In genomic region chrX:493445-494190, dm6 we compare ENCODE assay signal across 4 fruit fly cellular contexts.
TF ChIP-seq lines count a peak whose summit lies in the region.

TSS of gene CG17896 (minus strand) at chrX:493495.

TF ChIP-seq in whole organism, adult, 20 proteins besides CTCF, POLR2A, EP300 and RAD21 (continued from another document):
- peak; percentile 89 for TF ChIP-seq CG12768 (GFP tag; optimal IDR thresholded peaks at IDR 0.05; lab: Kevin White, UChicago)

TF ChIP-seq in whole organism, embryonic, 481 proteins besides CTCF, POLR2A, EP300 and RAD21 (continued from another document and continues in another):
- TF ChIP-seq Hsf (GFP tag; optimal IDR thresholded peaks at IDR 0.05; lab: Kevin White, UChicago) (peak; percentile 99), ftz-f1 (GFP tag; optimal IDR thresholded peaks at IDR 0.05; lab: Kevin White, UChicago) (peak; percentile 19), vnd (GFP tag; IDR thresholded peaks at IDR 0.05; lab: Robert Waterston, UW; ENCODE audit: partially characterized antibody) (no peak), CG7357 (GFP tag; IDR thresholded peaks at IDR 0.05; lab: Robert Waterston, UW) (peak; percentile 95), Nf-YB (GFP tag; optimal IDR thresholded peaks at IDR 0.05; lab: Kevin White, UChicago) (peak; percentile 80), CG10321 (GFP tag; IDR thresholded peaks at IDR 0.05; lab: Robert Waterston, UW) (peak; percentile 80), eyg (GFP tag; optimal IDR thresholded peaks at IDR 0.05; lab: Kevin White, UChicago) (peak; percentile 97), CG6654 (GFP tag; optimal IDR thresholded peaks at IDR 0.05; lab: Kevin White, UChicago) (peak; percentile 84), CG8089 (GFP tag; optimal IDR thresholded peaks at IDR 0.05; lab: Kevin White, UChicago) (peak; percentile 96), CG14014 (GFP tag; IDR thresholded peaks at IDR 0.05; lab: Robert Waterston, UW) (peak; percentile 99), CG9932 (GFP tag; IDR thresholded peaks at IDR 0.05; lab: Robert Waterston, UW) (peak; percentile 100), hbn (GFP tag; IDR thresholded peaks at IDR 0.05; lab: Robert Waterston, UW; ENCODE audit: partially characterized antibody) (no peak), pzg (GFP tag; optimal IDR thresholded peaks at IDR 0.05; lab: Kevin White, UChicago) (peak; percentile 43), chinmo (GFP tag; IDR thresholded peaks at IDR 0.05; lab: Robert Waterston, UW; ENCODE audit: partially characterized antibody) (0 out of 4 replicates have a peak, but pooled peaks have one; percentile 62), Fer2 (tag; optimal IDR thresholded peaks at IDR 0.05; lab: Kevin White, UChicago) (peak; percentile 92), BEAF-32 (GFP tag; optimal IDR thresholded peaks at IDR 0.05; lab: Kevin White, UChicago) (peak; percentile 20), lmd (GFP tag; IDR thresholded peaks at IDR 0.05; lab: Robert Waterston, UW) (peak; percentile 99), CG8478 (optimal IDR thresholded peaks at IDR 0.05; lab: Kevin White, UChicago) (no peak), sqz (GFP tag; optimal IDR thresholded peaks at IDR 0.05; lab: Kevin White, UChicago) (peak; percentile 76), CG10267 (tag; optimal IDR thresholded peaks at IDR 0.05; lab: Kevin White, UChicago) (peak; percentile 87), CG14965 (GFP tag; optimal IDR thresholded peaks at IDR 0.05; lab: Kevin White, UChicago; ENCODE audit: borderline replicate concordance) (peak; percentile 90), CG12071 (GFP tag; optimal IDR thresholded peaks at IDR 0.05; lab: Kevin White, UChicago) (peak; percentile 98), ERR (GFP tag; optimal IDR thresholded peaks at IDR 0.05; lab: Kevin White, UChicago) (peak; percentile 98), gro (GFP tag; optimal IDR thresholded peaks at IDR 0.05; lab: Kevin White, UChicago) (peak; percentile 99), CG15514 (GFP tag; optimal IDR thresholded peaks at IDR 0.05; lab: Kevin White, UChicago) (peak; percentile 94), BtbVII (GFP tag; optimal IDR thresholded peaks at IDR 0.05; lab: Kevin White, UChicago) (peak; percentile 97), mam (GFP tag; optimal IDR thresholded peaks at IDR 0.05; lab: Kevin White, UChicago) (peak; percentile 99), CG31365 (tag; optimal IDR thresholded peaks at IDR 0.05; lab: Kevin White, UChicago) (peak; percentile 91), CG17829 (tag; optimal IDR thresholded peaks at IDR 0.05; lab: Kevin White, UChicago) (peak; percentile 94), CG13624 (GFP tag; optimal IDR thresholded peaks at IDR 0.05; lab: Kevin White, UChicago) (peak; percentile 99), seq (GFP tag; IDR thresholded peaks at IDR 0.05; lab: Robert Waterston, UW) (peak; percentile 98), fd102C (GFP tag; optimal IDR thresholded peaks at IDR 0.05; lab: Kevin White, UChicago) (no peak), Doc3 (GFP tag; IDR thresholded peaks at IDR 0.05; lab: Robert Waterston, UW; ENCODE audit: partially characterized antibody) (0 out of 3 replicates have a peak, but pooled peaks have one; percentile 44), Hmr (GFP tag; optimal IDR thresholded peaks at IDR 0.05; lab: Kevin White, UChicago) (peak; percentile 99), so (GFP tag; IDR thresholded peaks at IDR 0.05; lab: Robert Waterston, UW) (peak; percentile 97), her (GFP tag; optimal IDR thresholded peaks at IDR 0.05; lab: Kevin White, UChicago) (peak; percentile 98), cas (GFP tag; IDR thresholded peaks at IDR 0.05; lab: Robert Waterston, UW) (peak; percentile 98), fd96Cb (tag; optimal IDR thresholded peaks at IDR 0.05; lab: Kevin White, UChicago) (peak; percentile 95), CG15696 (tag; optimal IDR thresholded peaks at IDR 0.05; lab: Kevin White, UChicago) (peak; percentile 80), CG9876 (GFP tag; optimal IDR thresholded peaks at IDR 0.05; lab: Kevin White, UChicago) (peak; percentile 98), sug (tag; optimal IDR thresholded peaks at IDR 0.05; lab: Kevin White, UChicago) (peak; percentile 93), lab (GFP tag; optimal IDR thresholded peaks at IDR 0.05; lab: Kevin White, UChicago) (peak; percentile 99)

TF ChIP-seq in whole organism, prepupa, 60 proteins besides CTCF, POLR2A, EP300 and RAD21 (continued from another document):
- TF ChIP-seq CG31627 (GFP tag; optimal IDR thresholded peaks at IDR 0.05; lab: Kevin White, UChicago) (peak; percentile 99), Gug (GFP tag; IDR thresholded peaks at IDR 0.05; lab: Robert Waterston, UW) (peak; percentile 99), Eip78C (GFP tag; lab: Kevin White, UChicago) (peak; percentile 99), CG3919 (GFP tag; optimal IDR thresholded peaks at IDR 0.05; lab: Kevin White, UChicago) (peak; percentile 99), net (GFP tag; optimal IDR thresholded peaks at IDR 0.05; lab: Kevin White, UChicago) (peak; percentile 98), CG9139 (GFP tag; optimal IDR thresholded peaks at IDR 0.05; lab: Kevin White, UChicago) (peak; percentile 92), CG16779 (tag; optimal IDR thresholded peaks at IDR 0.05; lab: Kevin White, UChicago) (peak; percentile 91), Hr38 (GFP tag; optimal IDR thresholded peaks at IDR 0.05; lab: Kevin White, UChicago) (peak; percentile 47), fkh (GFP tag; optimal IDR thresholded peaks at IDR 0.05; lab: Kevin White, UChicago) (peak; percentile 99), Lpt (GFP tag; optimal IDR thresholded peaks at IDR 0.05; lab: Kevin White, UChicago) (peak; percentile 98), Eip75B (GFP tag; optimal IDR thresholded peaks at IDR 0.05; lab: Kevin White, UChicago) (peak; percentile 98), CG11902 (GFP tag; optimal IDR thresholded peaks at IDR 0.05; lab: Kevin White, UChicago) (peak; percentile 97), fd85E (GFP tag; optimal IDR thresholded peaks at IDR 0.05; lab: Kevin White, UChicago) (peak; percentile 95), CG11762 (GFP tag; optimal IDR thresholded peaks at IDR 0.05; lab: Kevin White, UChicago; ENCODE audit: insufficient read depth) (peak; percentile 96), CG8119 (GFP tag; IDR thresholded peaks at IDR 0.05; lab: Robert Waterston, UW) (peak; percentile 98), CG7368 (GFP tag; optimal IDR thresholded peaks at IDR 0.05; lab: Kevin White, UChicago) (peak; percentile 99), pdm3 (GFP tag; optimal IDR thresholded peaks at IDR 0.05; lab: Kevin White, UChicago) (peak; percentile 99), salr (GFP tag; optimal IDR thresholded peaks at IDR 0.05; lab: Kevin White, UChicago) (peak; percentile 97 to 98), CG11294 (GFP tag; IDR thresholded peaks at IDR 0.05; lab: Robert Waterston, UW) (peak; percentile 97), fd59A (GFP tag; optimal IDR thresholded peaks at IDR 0.05; lab: Kevin White, UChicago) (peak; percentile 96), topi (GFP tag; optimal IDR thresholded peaks at IDR 0.05; lab: Kevin White, UChicago) (peak; percentile 98), spab (GFP tag; optimal IDR thresholded peaks at IDR 0.05; lab: Kevin White, UChicago) (peak; percentile 94), Ets96B (tag; optimal IDR thresholded peaks at IDR 0.05; lab: Kevin White, UChicago) (peak; percentile 96), CG6854 (GFP tag; optimal IDR thresholded peaks at IDR 0.05; lab: Kevin White, UChicago) (peak; percentile 93), Blimp-1 (GFP tag; optimal IDR thresholded peaks at IDR 0.05; lab: Kevin White, UChicago) (peak; percentile 89), acj6 (GFP tag; optimal IDR thresholded peaks at IDR 0.05; lab: Kevin White, UChicago) (peak; percentile 99), dsx (GFP tag; optimal IDR thresholded peaks at IDR 0.05; lab: Kevin White, UChicago; ENCODE audit: poor library complexity, severe bottlenecking) (peak; percentile 96), Eip93F (GFP tag; optimal IDR thresholded peaks at IDR 0.05; lab: Kevin White, UChicago) (peak; percentile 96), CG10669 (GFP tag; optimal IDR thresholded peaks at IDR 0.05; lab: Kevin White, UChicago) (peak; percentile 97), cyc (GFP tag; optimal IDR thresholded peaks at IDR 0.05; lab: Kevin White, UChicago) (peak; percentile 99), achi (GFP tag; optimal IDR thresholded peaks at IDR 0.05; lab: Kevin White, UChicago) (peak; percentile 97), ss (GFP tag; optimal IDR thresholded peaks at IDR 0.05; lab: Kevin White, UChicago) (peak; percentile 93 to 96), vri (GFP tag; optimal IDR thresholded peaks at IDR 0.05; lab: Kevin White, UChicago) (peak; percentile 97), CG4318 (GFP tag; optimal IDR thresholded peaks at IDR 0.05; lab: Kevin White, UChicago) (peak; percentile 97), CG8319 (GFP tag; optimal IDR thresholded peaks at IDR 0.05; lab: Kevin White, UChicago) (peak; percentile 95), OdsH (GFP tag; optimal IDR thresholded peaks at IDR 0.05; lab: Kevin White, UChicago) (peak; percentile 98), esn (GFP tag; optimal IDR thresholded peaks at IDR 0.05; lab: Kevin White, UChicago) (peak; percentile 99), eg (GFP tag; IDR thresholded peaks at IDR 0.05; lab: Robert Waterston, UW) (peak; percentile 98), svp (GFP tag; lab: Kevin White, UChicago) (peak; percentile 98), Hr4 (GFP tag; optimal IDR thresholded peaks at IDR 0.05; lab: Kevin White, UChicago) (peak; percentile 98), CG6792 (GFP tag; optimal IDR thresholded peaks at IDR 0.05; lab: Kevin White, UChicago) (peak; percentile 98)

TF ChIP-seq in whole organism, wandering third instar larva, 38 proteins besides CTCF, POLR2A, EP300 and RAD21 (continued from another document):
- TF ChIP-seq brk (GFP tag; optimal IDR thresholded peaks at IDR 0.05; lab: Kevin White, UChicago) = no peak
- TF ChIP-seq br (GFP tag; optimal IDR thresholded peaks at IDR 0.05; lab: Kevin White, UChicago) = peak; percentile 98
- TF ChIP-seq usp (GFP tag; optimal IDR thresholded peaks at IDR 0.05; lab: Kevin White, UChicago) = no peak
- peak; percentile 96 for TF ChIP-seq HLH106 (tag; optimal IDR thresholded peaks at IDR 0.05; lab: Kevin White, UChicago)
- TF ChIP-seq ey (GFP tag; optimal IDR thresholded peaks at IDR 0.05; lab: Kevin White, UChicago) = peak; percentile 99
- TF ChIP-seq foxo (GFP tag; optimal IDR thresholded peaks at IDR 0.05; lab: Kevin White, UChicago) = peak; percentile 95 to 99
- TF ChIP-seq sv (GFP tag; optimal IDR thresholded peaks at IDR 0.05; lab: Kevin White, UChicago) = peak; percentile 94
- no peak for TF ChIP-seq dsf (GFP tag; optimal IDR thresholded peaks at IDR 0.05; lab: Kevin White, UChicago; ENCODE audit: borderline replicate concordance)
- TF ChIP-seq Sp1 (GFP tag; optimal IDR thresholded peaks at IDR 0.05; lab: Kevin White, UChicago) = peak; percentile 95
- TF ChIP-seq Hr83 (GFP tag; optimal IDR thresholded peaks at IDR 0.05; lab: Kevin White, UChicago; ENCODE audit: poor library complexity, severe bottlenecking) = peak; percentile 61
- TF ChIP-seq jim (GFP tag; optimal IDR thresholded peaks at IDR 0.05; lab: Kevin White, UChicago) = no peak
- no peak for TF ChIP-seq Dfd (GFP tag; optimal IDR thresholded peaks at IDR 0.05; lab: Kevin White, UChicago)
- TF ChIP-seq Rel (GFP tag; optimal IDR thresholded peaks at IDR 0.05; lab: Kevin White, UChicago) = peak; percentile 86
- TF ChIP-seq Rel (tag; optimal IDR thresholded peaks at IDR 0.05; lab: Kevin White, UChicago) = peak; percentile 61
- peak; percentile 10 for TF ChIP-seq N (GFP tag; optimal IDR thresholded peaks at IDR 0.05; lab: Kevin White, UChicago)
